Worm (Caenorhabditis elegans) whole organism, early embryonic: Measurements from ENCODE around the gene mdt-29.

Source experiments
- B0310.2 ChIP-seq: sonication (generic microtip); optimal IDR thresholded peaks from 2 replicates; lab custom pipeline; 2016; ENCODE audit warnings: mild to moderate bottlenecking, missing genetic modification characterization, missing compliant biosample characterization
- ama-1 ChIP-seq: fragments of 150-350 bp; optimal IDR thresholded peaks from 2 replicates; lab custom pipeline; 2014
- ceh-13 ChIP-seq: fragments of 200-800 bp; sonication (Bioruptor generic); optimal IDR thresholded peaks from 2 replicates; lab custom pipeline; 2018; ENCODE audit warnings: mild to moderate bottlenecking, missing genetic modification characterization, missing compliant biosample characterization
- ceh-36 ChIP-seq: sonication (generic microtip); optimal IDR thresholded peaks from 2 replicates; lab custom pipeline; 2016; ENCODE audit warnings: missing genetic modification characterization, inconsistent platforms, missing compliant biosample characterization
- flt-1 ChIP-seq: fragments of 200-800 bp; sonication (Bioruptor generic); IDR thresholded peaks from 2 replicates; pipeline ENCODE4 v1.3.6; 2022; ENCODE audit warnings: missing genetic modification characterization, missing compliant biosample characterization
- hmg-4 ChIP-seq: fragments of 200-800 bp; sonication (Bioruptor generic); optimal IDR thresholded peaks from 2 replicates; lab custom pipeline; 2018; ENCODE audit warnings: mild to moderate bottlenecking, missing genetic modification characterization, missing compliant biosample characterization
- pes-1 ChIP-seq: fragments of 200-800 bp; sonication (Bioruptor generic); IDR thresholded peaks from 2 replicates; pipeline ENCODE4 v1.3.6; 2022; ENCODE audit warnings: missing genetic modification reagents, missing genetic modification characterization, missing compliant biosample characterization
- sea-1 ChIP-seq: fragments of 200-800 bp; sonication (Bioruptor generic); conservative IDR thresholded peaks from 2 replicates; pipeline ENCODE4 v1.3.6; 2022; ENCODE audit warnings: missing genetic modification characterization, missing compliant biosample characterization
- tbx-11 ChIP-seq: fragments of 200-800 bp; sonication (Bioruptor generic); IDR thresholded peaks from 2 replicates; pipeline ENCODE4 v1.3.6; 2022; ENCODE audit warnings: missing genetic modification characterization, missing compliant biosample characterization
- tbx-37 ChIP-seq: fragments of 200-800 bp; sonication (Bioruptor generic); conservative IDR thresholded peaks from 2 replicates; pipeline ENCODE4 v1.3.6; 2022; ENCODE audit warnings: missing genetic modification reagents, missing genetic modification characterization, missing compliant biosample characterization
- tra-4 ChIP-seq: sonication (generic microtip); optimal IDR thresholded peaks from 2 replicates; lab custom pipeline; 2017; ENCODE audit warnings: missing genetic modification characterization, missing compliant biosample characterization

DNA sequence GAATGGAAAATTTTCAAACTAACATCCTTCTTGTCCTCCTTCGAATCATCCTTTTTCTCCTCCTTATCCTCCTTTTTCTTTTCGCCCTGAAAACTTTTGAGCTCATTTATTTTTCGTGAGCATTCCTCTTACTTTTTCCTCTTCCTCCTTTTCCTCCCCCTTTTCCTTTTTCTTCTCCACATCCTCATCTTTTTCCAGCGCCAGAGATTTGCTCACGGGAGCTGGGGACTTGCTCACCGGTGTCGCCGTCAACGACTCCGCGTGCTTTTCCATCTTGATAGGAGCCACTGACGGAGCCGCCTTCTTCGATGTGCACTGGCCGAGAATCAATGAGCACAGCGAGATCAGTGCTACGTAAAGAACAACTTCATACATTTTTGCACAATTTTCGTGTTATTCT lies 24.7 kb upstream of the mdt-29 start, which contains the start of gene K08E3.2:
- TF ChIP-seq ama-1 (lab: Kevin White, UChicago) (no peak), tbx-37 (GFP tag; lab: Robert Waterston, UW) (no peak), hmg-4 (no peak), ceh-13 (GFP tag; lab: Kevin White, UChicago) (no peak), ceh-36 (tag; lab: Kevin White, UChicago) (no peak), tbx-11 (GFP tag; lab: Robert Waterston, UW) (no peak), pes-1 (GFP tag; lab: Robert Waterston, UW) (no peak), flt-1 (GFP tag; lab: Robert Waterston, UW) (no peak), B0310.2 (tag; lab: Kevin White, UChicago) (no peak), tra-4 (tag; lab: Kevin White, UChicago) (no peak), sea-1 (GFP tag; lab: Robert Waterston, UW) (no peak)
